Worm (Caenorhabditis elegans) whole organism, young adult: Measurements from ENCODE around the gene srx-133.

Experiments
- F23B12.7 ChIP-seq: sonication (generic microtip); optimal IDR thresholded peaks from 2 replicates; lab custom pipeline; 2017; ENCODE audit warnings: missing genetic modification characterization, mild to moderate bottlenecking, missing compliant biosample characterization, antibody characterized with exemption, moderate library complexity; ENCODE audit not compliant: insufficient read depth
- K11D2.4 ChIP-seq: fragments of 200-800 bp; sonication (Bioruptor generic); IDR thresholded peaks from 2 replicates; pipeline ENCODE4 v1.3.6; 2022; ENCODE audit warnings: missing genetic modification reagents, missing genetic modification characterization, missing compliant biosample characterization
- K12H6.12 ChIP-seq: fragments of 200-800 bp; sonication (Bioruptor generic); optimal IDR thresholded peaks from 2 replicates; lab custom pipeline; 2018; ENCODE audit warnings: mild to moderate bottlenecking, missing genetic modification characterization, missing compliant biosample characterization
- atf-7 ChIP-seq: sonication (generic microtip); optimal IDR thresholded peaks from 2 replicates; lab custom pipeline; 2017; ENCODE audit warnings: mild to moderate bottlenecking, missing genetic modification characterization, missing compliant biosample characterization
- ceh-58 ChIP-seq: fragments of 200-800 bp; sonication (Bioruptor generic); IDR thresholded peaks from 2 replicates; pipeline ENCODE4 v1.3.6; 2022; ENCODE audit warnings: missing genetic modification characterization, missing compliant biosample characterization
- chd-7 ChIP-seq: sonication (generic microtip); optimal IDR thresholded peaks from 2 replicates; lab custom pipeline; 2016; ENCODE audit warnings: mild to moderate bottlenecking, missing genetic modification characterization, moderate library complexity, missing compliant biosample characterization
- ets-4 ChIP-seq: fragments of 200-800 bp; sonication (Bioruptor generic); optimal IDR thresholded peaks from 2 replicates; lab custom pipeline; 2018; ENCODE audit warnings: mild to moderate bottlenecking, missing genetic modification characterization, missing compliant biosample characterization
- gei-17 ChIP-seq: fragments of 200-800 bp; sonication (Bioruptor generic); optimal IDR thresholded peaks from 2 replicates; lab custom pipeline; 2018; ENCODE audit warnings: mild to moderate bottlenecking, missing genetic modification characterization, missing compliant biosample characterization
- hmg-1.2 ChIP-seq: fragments of 200-800 bp; sonication (Bioruptor generic); IDR thresholded peaks from 2 replicates; pipeline ENCODE4 v1.3.6; 2022; ENCODE audit warnings: missing genetic modification reagents, missing genetic modification characterization, missing compliant biosample characterization
- madf-8 ChIP-seq: fragments of 200-800 bp; sonication (Bioruptor generic); conservative IDR thresholded peaks from 2 replicates; pipeline ENCODE4 v1.3.6; 2022; ENCODE audit warnings: missing genetic modification reagents, missing genetic modification characterization, missing compliant biosample characterization
- mel-28 ChIP-seq: sonication (generic microtip); optimal IDR thresholded peaks from 2 replicates; lab custom pipeline; 2016; ENCODE audit warnings: borderline replicate concordance, mild to moderate bottlenecking, missing genetic modification characterization, missing compliant biosample characterization
- sea-2 ChIP-seq: fragments of 200-800 bp; sonication (Bioruptor generic); IDR thresholded peaks from 2 replicates; pipeline ENCODE4 v1.3.6; 2022; ENCODE audit warnings: missing genetic modification characterization, missing compliant biosample characterization
- ztf-6 ChIP-seq: fragments of 200-800 bp; sonication (Bioruptor generic); IDR thresholded peaks from 2 replicates; pipeline ENCODE4 v1.3.6; 2022; ENCODE audit warnings: missing genetic modification reagents, missing genetic modification characterization, missing compliant biosample characterization

DNA sequence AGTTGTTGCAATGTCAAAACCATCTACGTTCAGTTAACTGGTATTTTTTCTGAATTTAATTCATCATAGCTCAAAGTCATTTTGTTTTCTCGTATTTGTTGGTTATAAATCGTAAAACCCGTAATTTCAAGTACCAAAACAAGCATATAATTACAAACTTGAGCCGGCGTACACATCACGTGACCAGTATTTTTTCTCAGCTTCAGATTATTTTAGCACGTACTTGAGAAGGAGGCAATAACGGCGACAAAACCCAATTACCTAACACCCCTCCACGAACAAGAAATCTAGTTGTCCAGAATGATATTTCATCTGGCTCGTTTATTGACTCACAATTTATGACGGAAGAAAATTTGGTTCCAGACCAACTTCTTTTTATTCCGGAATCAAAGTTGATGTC is 10.4 kb downstream of the srx-133 start, which contains the start of gene srx-135:
- TF ChIP-seq madf-8 (GFP tag; lab: Robert Waterston, UW), result no peak
- TF ChIP-seq gei-17, result no peak
- no peak for TF ChIP-seq chd-7 (tag; lab: Kevin White, UChicago)
- TF ChIP-seq K11D2.4 (GFP tag; lab: Robert Waterston, UW), result no peak
- TF ChIP-seq F23B12.7 (tag; lab: Kevin White, UChicago), result no peak
- no peak for TF ChIP-seq atf-7 (tag; lab: Kevin White, UChicago)
- TF ChIP-seq sea-2 (GFP tag; lab: Robert Waterston, UW), result no peak
- TF ChIP-seq K12H6.12, result no peak
- no peak for TF ChIP-seq ets-4 (GFP tag; lab: Kevin White, UChicago)
- no peak for TF ChIP-seq mel-28 (tag; lab: Kevin White, UChicago)
- TF ChIP-seq ztf-6, result no peak
- no peak for TF ChIP-seq ceh-58 (GFP tag; lab: Robert Waterston, UW)
- TF ChIP-seq hmg-1.2 (GFP tag; lab: Robert Waterston, UW), result no peak
